Worm (Caenorhabditis elegans): ENCODE results near the gene gar-2.

The gar-2 gene

DNA sequence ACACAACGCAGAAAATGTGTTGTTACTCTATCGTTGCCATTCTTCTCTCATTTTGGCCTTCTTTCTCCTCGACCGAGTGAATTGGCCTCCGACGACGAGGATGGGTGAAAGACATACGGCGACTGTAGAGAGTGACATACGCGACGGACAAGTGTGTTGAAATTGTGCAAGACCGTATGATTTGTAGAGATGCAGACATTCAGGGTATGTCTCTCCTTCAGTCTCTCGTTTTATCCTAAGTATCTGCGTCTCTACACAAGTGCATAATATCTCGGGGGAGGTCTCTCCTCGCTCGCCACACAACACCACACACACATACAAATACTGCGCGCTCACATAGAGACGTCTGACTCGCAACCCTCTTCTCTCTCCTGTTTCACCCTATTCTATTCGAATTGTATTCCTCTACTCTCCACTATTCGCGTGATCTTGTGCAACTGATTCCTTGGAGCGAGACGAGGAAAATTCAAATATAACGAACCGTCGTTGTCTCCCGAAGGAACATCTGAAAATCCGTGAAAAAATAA, 29.0 kb upstream of the gar-2 start, which contains the start of gene hmg-1.2 (continued):
- TF ChIP-seq F37D6.2 (tag; optimal IDR thresholded peaks at IDR 0.05) (peak; percentile 61), F49E8.2 (tag; optimal IDR thresholded peaks at IDR 0.05; ENCODE audit: borderline replicate concordance) (no peak), pqm-1 (tag; optimal IDR thresholded peaks at IDR 0.05) (no peak), nhr-28 (tag; optimal IDR thresholded peaks at IDR 0.05) (peak; percentile 88)

DNA sequence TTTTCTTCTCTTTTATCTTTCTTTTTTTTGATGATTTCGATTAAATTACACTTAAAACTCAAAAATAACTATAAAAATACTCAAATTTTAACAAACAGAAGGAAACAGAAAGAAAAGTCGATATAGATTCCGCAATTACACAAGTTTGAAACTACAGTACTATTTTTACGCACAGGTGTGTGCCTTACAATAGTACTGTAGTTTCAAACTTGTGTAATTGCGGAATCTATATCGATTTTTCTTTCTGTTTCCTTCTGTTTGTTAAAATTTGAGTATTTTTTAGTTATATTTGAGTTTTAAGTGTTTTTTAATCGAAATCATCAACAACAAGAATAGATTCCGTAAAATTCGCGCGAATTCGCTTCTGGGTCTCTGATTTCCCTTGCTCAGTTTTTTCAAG, 26.1 kb upstream of the gar-2 start:
- no peak for TF ChIP-seq T26A8.4 (GFP tag; IDR thresholded peaks at IDR 0.05)
- TF ChIP-seq Y48G9A.11 (GFP tag; IDR thresholded peaks at IDR 0.05), result peak; percentile 45; the same call in 1 of the 2 replicates
- TF ChIP-seq mdl-1 (tag; optimal IDR thresholded peaks at IDR 0.05), result no peak
- peak; percentile 46; the same call in 1 of the 2 replicates for TF ChIP-seq lin-38 (GFP tag; IDR thresholded peaks at IDR 0.05)

DNA sequence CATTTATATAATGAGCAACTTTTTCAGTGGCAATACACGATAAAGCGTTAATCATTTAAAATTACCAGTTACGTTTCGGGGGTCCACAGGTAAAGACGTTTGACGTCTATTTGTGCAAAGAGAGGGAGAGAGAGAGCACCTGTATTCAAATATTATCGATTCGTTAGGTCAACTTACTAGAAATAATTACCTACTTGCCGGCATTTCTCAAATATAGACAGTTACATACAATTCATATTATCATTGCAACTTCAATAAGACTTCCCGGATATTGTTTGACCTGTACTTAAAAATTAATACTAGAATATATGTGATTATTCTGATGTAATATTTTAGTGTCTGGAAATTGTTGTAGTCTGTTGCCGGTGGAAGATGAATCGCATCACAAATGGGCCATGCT, 23.3 kb upstream of the gar-2 start, which contains the start of gene gadr-3:
TSS of gene gadr-3 (minus strand) at position 101 of the 400 bp plus-strand sequence.
- TF ChIP-seq unc-62 (GFP tag; optimal IDR thresholded peaks at IDR 0.05 in 1 of 2) (peak in 1 of 2 experiments; percentile 46), unc-62 (tag; optimal IDR thresholded peaks at IDR 0.05) (no peak), ztf-11 (tag; optimal IDR thresholded peaks at IDR 0.05) (no peak)

DNA sequence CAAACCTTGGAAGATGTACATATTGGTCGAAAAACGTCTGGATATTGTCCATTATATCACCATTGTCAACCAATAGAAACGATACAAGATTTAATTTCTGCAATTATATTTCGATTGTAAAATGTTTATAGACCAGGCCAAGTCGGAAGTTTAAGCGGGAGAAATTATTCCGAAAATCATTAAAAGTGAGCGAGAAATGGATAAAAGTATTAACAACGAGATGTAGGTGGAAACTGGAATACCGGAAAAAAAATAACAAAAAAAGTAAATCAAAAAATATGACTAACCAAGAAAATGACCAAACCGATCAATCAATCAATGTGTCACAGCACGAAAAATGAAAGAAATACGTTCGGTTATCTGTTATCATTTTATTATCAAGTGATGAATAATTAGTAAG, 22.0 kb upstream of the gar-2 start, which contains the start of gene F47D12.6:
TSS of gene F47D12.6 (minus strand) at position 101 of the 400 bp plus-strand sequence.
- TF ChIP-seq ZK337.2 (GFP tag; IDR thresholded peaks at IDR 0.05), result no peak
- TF ChIP-seq daf-12 (tag; optimal IDR thresholded peaks at IDR 0.05), result no peak
- TF ChIP-seq zip-2 (tag; optimal IDR thresholded peaks at IDR 0.05), result no peak
- no peak for TF ChIP-seq daf-19 (GFP tag; conservative IDR thresholded peaks at IDR 0.05)
- no peak for TF ChIP-seq spr-1 (tag; optimal IDR thresholded peaks at IDR 0.05)
- no peak for TF ChIP-seq mxl-3 (GFP tag; optimal IDR thresholded peaks at IDR 0.05)
- no peak for TF ChIP-seq nhr-237 (tag; optimal IDR thresholded peaks at IDR 0.05)
- TF ChIP-seq mdl-1 (tag; optimal IDR thresholded peaks at IDR 0.05), result no peak
- no peak for TF ChIP-seq F26F4.8 (GFP tag; conservative IDR thresholded peaks at IDR 0.05)
- TF ChIP-seq madf-9 (GFP tag; conservative IDR thresholded peaks at IDR 0.05), result no peak
- no peak for TF ChIP-seq gei-8 (GFP tag; optimal IDR thresholded peaks at IDR 0.05)

DNA sequence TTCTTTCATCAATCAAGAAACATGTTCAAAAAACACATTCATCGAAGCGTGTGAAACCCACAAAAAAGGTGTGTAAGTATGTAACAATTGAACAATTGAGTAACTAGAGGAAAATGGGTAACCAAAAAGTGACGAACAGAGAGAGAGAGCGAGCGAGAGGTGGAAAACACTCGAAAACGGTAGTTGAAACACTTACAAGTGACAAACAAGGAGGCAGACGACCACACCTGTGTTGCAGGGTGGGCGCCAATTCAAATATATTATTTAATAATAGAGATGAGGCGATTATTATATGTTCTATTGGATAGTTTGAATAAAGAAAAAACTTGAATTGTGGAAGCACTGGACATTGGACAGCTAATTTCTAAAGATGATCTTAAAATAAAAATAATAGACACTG, 19.8 kb upstream of the gar-2 start:
- no peak for TF ChIP-seq Y48G9A.11 (GFP tag; IDR thresholded peaks at IDR 0.05)
- peak; percentile 30 for TF ChIP-seq dpl-1 (GFP tag; optimal IDR thresholded peaks at IDR 0.05)

DNA sequence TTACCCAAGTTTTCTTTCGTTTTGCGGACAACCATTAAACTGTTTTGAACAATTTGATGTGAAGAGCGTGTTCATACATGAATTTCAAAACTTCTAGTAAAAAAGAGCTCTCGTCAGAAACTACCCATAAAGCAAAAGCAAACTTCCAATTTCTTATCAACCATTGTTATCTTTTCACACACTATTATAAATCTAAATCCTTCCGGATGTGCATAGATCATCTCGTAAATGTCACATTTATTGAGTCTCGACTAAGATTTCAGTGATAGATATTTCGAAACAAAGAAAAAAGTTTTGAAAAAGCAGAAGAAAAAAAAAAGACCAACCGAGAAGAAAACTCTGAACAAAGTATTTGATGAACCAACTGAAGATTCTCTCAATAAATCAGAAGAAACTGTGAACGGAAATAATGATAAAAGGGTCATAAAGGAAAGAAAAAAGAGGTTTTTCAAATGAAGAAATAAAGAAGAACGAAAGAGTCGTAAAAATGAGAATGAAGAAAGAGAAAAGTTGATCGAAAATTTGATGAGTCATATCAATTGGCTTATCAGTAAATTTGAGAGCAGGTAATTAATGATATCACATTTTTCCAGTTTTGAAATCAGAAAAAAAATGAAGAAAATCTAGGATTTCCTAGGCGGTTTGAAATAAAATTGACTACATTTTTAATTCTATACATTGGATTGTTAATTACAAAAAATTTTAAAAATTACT, 18.5 kb upstream of the gar-2 start:
- TF ChIP-seq nhr-77 (tag; optimal IDR thresholded peaks at IDR 0.05) (peak; percentile 5), pqm-1 (tag; optimal IDR thresholded peaks at IDR 0.05) (peak; percentile 1), hmg-1.1 (GFP tag; IDR thresholded peaks at IDR 0.05) (no peak), ceh-20 (GFP tag; IDR thresholded peaks at IDR 0.05) (peak; percentile 38; the same call in 1 of the 2 replicates), php-3 (GFP tag; IDR thresholded peaks at IDR 0.05) (peak; percentile 41; the same call in 1 of the 2 replicates)

DNA sequence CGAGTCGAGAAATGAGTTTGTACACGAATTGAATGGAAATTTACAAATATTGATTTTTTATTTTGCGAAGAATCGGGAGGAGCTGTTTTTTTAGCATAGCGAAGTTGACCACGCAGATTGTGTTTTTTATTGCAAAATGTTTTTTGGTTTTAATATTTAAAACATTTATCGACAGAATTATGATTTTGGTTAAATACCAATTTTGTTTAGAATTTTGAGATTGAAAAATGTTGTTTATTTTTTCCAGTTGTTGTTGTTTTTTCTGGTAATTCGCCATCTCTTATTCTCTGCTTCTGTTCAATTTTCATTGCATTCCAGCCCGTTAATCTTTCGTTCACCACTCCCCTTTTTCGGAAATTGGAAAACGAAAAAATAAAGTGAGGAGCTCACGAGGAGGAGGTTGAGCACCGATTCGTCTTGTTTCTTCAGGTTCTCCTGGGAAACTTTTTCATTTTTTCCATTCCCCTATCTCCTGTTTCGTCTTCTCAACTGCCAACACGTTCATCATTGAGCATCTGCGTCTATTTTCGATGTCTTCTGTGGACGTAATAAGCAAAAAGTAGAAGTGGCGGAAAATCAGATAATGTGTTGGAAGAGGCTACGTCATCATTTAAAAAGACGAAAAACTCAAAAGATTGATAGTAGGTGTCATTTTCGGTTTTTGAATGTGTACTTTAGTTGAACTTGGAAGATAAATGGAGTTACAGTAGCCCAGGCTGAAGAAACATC, 13.0 kb upstream of the gar-2 start, which contains the start of gene F47D12.7:
TSS of gene F47D12.7 (minus strand) at position 51 of the 729 bp plus-strand sequence.
- TF ChIP-seq ceh-20 (GFP tag; IDR thresholded peaks at IDR 0.05) (0 out of 2 replicates have a peak, but pooled peaks have one; percentile 15), ama-1 (optimal IDR thresholded peaks at IDR 0.05) (no peak), unc-62 (GFP tag; optimal IDR thresholded peaks at IDR 0.05 in 1 of 2) (peak in 1 of 2 experiments; percentile 97), unc-62 (tag; optimal IDR thresholded peaks at IDR 0.05) (no peak)
